Worm (Caenorhabditis elegans): Measurements from ENCODE around the gene clec-207.

The clec-207 gene

ce11 chrV:2126554-2126953, 30.7 kb downstream of the clec-207 start:
- TF ChIP-seq lin-39 (tag; optimal IDR thresholded peaks at IDR 0.05) (peak; percentile 11), ceh-28 (tag; optimal IDR thresholded peaks at IDR 0.05) (no peak), elt-2 (tag; optimal IDR thresholded peaks at IDR 0.05) (peak; percentile 21)

DNA sequence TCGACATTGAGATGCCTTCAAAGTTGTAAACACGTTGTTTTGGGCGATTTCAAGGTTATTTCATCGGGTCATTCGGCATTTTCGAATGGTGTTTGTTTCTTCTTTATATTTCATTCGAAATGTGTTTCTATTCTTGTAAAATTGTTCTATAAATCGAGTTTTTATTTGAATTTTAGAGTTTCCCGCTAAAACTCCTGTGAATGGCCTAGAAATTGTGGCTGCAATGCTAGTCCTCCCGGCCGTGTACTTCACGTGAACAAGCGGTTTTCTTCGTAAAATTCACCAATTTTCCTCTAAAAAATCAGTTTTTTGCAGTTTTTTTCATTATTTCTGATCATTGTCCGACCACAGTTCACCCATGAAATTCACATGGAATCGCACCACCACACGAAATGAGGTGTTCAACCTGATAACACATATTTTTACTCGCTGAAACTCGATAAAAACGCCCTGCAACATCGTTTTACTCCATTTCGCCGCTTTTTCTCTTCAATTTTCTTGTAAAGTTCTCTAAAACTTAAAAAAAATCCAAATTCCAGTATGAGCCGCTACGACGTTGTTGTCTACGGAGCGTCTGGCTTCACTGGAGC, 31.2 kb downstream of the clec-207 start, which contains the start of gene ldp-1:
Gene ldp-1 (plus strand): TSS at position 540 of the 590 bp plus-strand sequence.
- no peak for TF ChIP-seq ceh-28 (tag; optimal IDR thresholded peaks at IDR 0.05)
- no peak for TF ChIP-seq unc-62 (GFP tag; optimal IDR thresholded peaks at IDR 0.05)
- TF ChIP-seq nhr-11 (tag; optimal IDR thresholded peaks at IDR 0.05) = no peak
- peak; percentile 57 for TF ChIP-seq pha-4 (tag; optimal IDR thresholded peaks at IDR 0.05)
- peak; percentile 66 for TF ChIP-seq lsy-12 (tag; optimal IDR thresholded peaks at IDR 0.05)
- no peak for TF ChIP-seq hmg-11 (tag; optimal IDR thresholded peaks at IDR 0.05)
- TF ChIP-seq elt-2 (tag; optimal IDR thresholded peaks at IDR 0.05) = no peak
- no peak for TF ChIP-seq daf-12 (tag; optimal IDR thresholded peaks at IDR 0.05)
- TF ChIP-seq eor-1 (tag; optimal IDR thresholded peaks at IDR 0.05) = peak in 1 of 2 experiments; percentile 44
- TF ChIP-seq lin-39 (tag; optimal IDR thresholded peaks at IDR 0.05) = no peak
- TF ChIP-seq ztf-4 (tag; optimal IDR thresholded peaks at IDR 0.05) = no peak
- TF ChIP-seq nfya-1 (tag; optimal IDR thresholded peaks at IDR 0.05; ENCODE audit: insufficient read depth) = peak; percentile 65
- peak; percentile 4 for TF ChIP-seq fkh-10 (GFP tag; optimal IDR thresholded peaks at IDR 0.05)
- TF ChIP-seq sea-2 (GFP tag; optimal IDR thresholded peaks at IDR 0.05) = no peak
- TF ChIP-seq egl-27 (tag; optimal IDR thresholded peaks at IDR 0.05) = no peak
- no peak for TF ChIP-seq ceh-16 (tag; optimal IDR thresholded peaks at IDR 0.05)
- peak; percentile 73 for TF ChIP-seq lin-15B (tag; optimal IDR thresholded peaks at IDR 0.05)
- TF ChIP-seq R02D3.7 (tag; optimal IDR thresholded peaks at IDR 0.05) = peak; percentile 6
- TF ChIP-seq nhr-28 (tag; optimal IDR thresholded peaks at IDR 0.05) = no peak
- no peak for TF ChIP-seq egl-5 (tag; optimal IDR thresholded peaks at IDR 0.05)
- TF ChIP-seq ceh-82 (tag; optimal IDR thresholded peaks at IDR 0.05) = no peak
- TF ChIP-seq nhr-23 (tag; optimal IDR thresholded peaks at IDR 0.05) = peak; percentile 55
- no peak for TF ChIP-seq ama-1 (optimal IDR thresholded peaks at IDR 0.05)
- TF ChIP-seq pqm-1 (tag; optimal IDR thresholded peaks at IDR 0.05) = peak; percentile 25
- TF ChIP-seq jun-1 (tag; optimal IDR thresholded peaks at IDR 0.05) = no peak
- TF ChIP-seq mdl-1 (tag; optimal IDR thresholded peaks at IDR 0.05) = no peak
- peak; percentile 83 for TF ChIP-seq nhr-43 (tag; optimal IDR thresholded peaks at IDR 0.05; ENCODE audit: poor library complexity, severe bottlenecking)
- TF ChIP-seq zag-1 (tag; optimal IDR thresholded peaks at IDR 0.05) = no peak
- peak; percentile 32 for TF ChIP-seq nhr-25 (tag; optimal IDR thresholded peaks at IDR 0.05)
- no peak for TF ChIP-seq unc-39 (tag; optimal IDR thresholded peaks at IDR 0.05)
- TF ChIP-seq snpc-4 (tag; optimal IDR thresholded peaks at IDR 0.05) = peak; percentile 30
- no peak for TF ChIP-seq elt-3 (tag; optimal IDR thresholded peaks at IDR 0.05)
- TF ChIP-seq ceh-9 (tag; optimal IDR thresholded peaks at IDR 0.05) = no peak
- TF ChIP-seq fos-1 (tag; optimal IDR thresholded peaks at IDR 0.05) = no peak
- no peak for TF ChIP-seq nhr-12 (tag; optimal IDR thresholded peaks at IDR 0.05)
- TF ChIP-seq ZK546.5 (tag; optimal IDR thresholded peaks at IDR 0.05) = no peak
- no peak for TF ChIP-seq tbx-2 (tag; optimal IDR thresholded peaks at IDR 0.05)

- no peak for TF ChIP-seq nhr-237 (tag; optimal IDR thresholded peaks at IDR 0.05)
- peak; percentile 12 for TF ChIP-seq hmg-11 (tag; optimal IDR thresholded peaks at IDR 0.05)
Observed at ce11 chrV:2132675-2133074, 36.8 kb downstream of the clec-207 start.

DNA sequence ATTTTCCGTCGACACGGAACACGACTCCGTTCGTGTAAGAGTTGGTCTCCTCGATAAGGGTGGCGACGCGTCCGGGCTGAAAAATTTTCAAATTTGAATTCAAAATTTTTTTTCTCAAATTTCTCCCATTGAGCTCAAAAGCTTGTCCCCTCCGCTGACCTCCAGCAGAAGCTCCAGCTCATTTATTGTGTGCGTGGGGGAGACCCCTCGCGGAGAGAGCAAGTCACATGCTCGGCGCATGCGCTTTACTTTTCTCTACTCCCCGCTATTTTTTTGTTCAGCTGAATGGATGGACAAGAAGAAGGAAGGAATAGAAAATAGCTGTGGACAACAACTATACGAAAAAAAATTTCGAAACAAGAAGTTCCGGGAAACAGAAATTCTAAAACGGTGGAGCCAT, 37.6 kb downstream of the clec-207 start:
- TF ChIP-seq fkh-10 (GFP tag; optimal IDR thresholded peaks at IDR 0.05) (peak; percentile 68), sea-2 (GFP tag; optimal IDR thresholded peaks at IDR 0.05) (no peak), hmg-11 (tag; optimal IDR thresholded peaks at IDR 0.05) (peak; percentile 80), elt-3 (tag; optimal IDR thresholded peaks at IDR 0.05) (no peak), ztf-4 (tag; optimal IDR thresholded peaks at IDR 0.05) (no peak), nhr-237 (tag; optimal IDR thresholded peaks at IDR 0.05) (no peak), zag-1 (tag; optimal IDR thresholded peaks at IDR 0.05) (no peak), ceh-28 (tag; optimal IDR thresholded peaks at IDR 0.05) (no peak), egl-27 (tag; optimal IDR thresholded peaks at IDR 0.05) (no peak), nhr-11 (tag; optimal IDR thresholded peaks at IDR 0.05) (no peak), lin-39 (tag; optimal IDR thresholded peaks at IDR 0.05) (peak; percentile 74), tbx-2 (tag; optimal IDR thresholded peaks at IDR 0.05) (peak; percentile 7), ceh-9 (tag; optimal IDR thresholded peaks at IDR 0.05) (no peak), nhr-28 (tag; optimal IDR thresholded peaks at IDR 0.05) (no peak), elt-2 (tag; optimal IDR thresholded peaks at IDR 0.05) (peak; percentile 5), nfya-1 (tag; optimal IDR thresholded peaks at IDR 0.05; ENCODE audit: insufficient read depth) (peak; percentile 86), fkh-2 (tag; optimal IDR thresholded peaks at IDR 0.05) (no peak), ztf-11 (tag; optimal IDR thresholded peaks at IDR 0.05) (no peak), nhr-77 (tag; optimal IDR thresholded peaks at IDR 0.05) (no peak), pqm-1 (tag; optimal IDR thresholded peaks at IDR 0.05) (peak; percentile 11), snpc-4 (tag; optimal IDR thresholded peaks at IDR 0.05) (peak; percentile 50), lin-15B (tag; optimal IDR thresholded peaks at IDR 0.05) (no peak), mml-1 (tag; optimal IDR thresholded peaks at IDR 0.05) (peak; percentile 93), daf-12 (tag; optimal IDR thresholded peaks at IDR 0.05) (no peak), R02D3.7 (tag; optimal IDR thresholded peaks at IDR 0.05) (no peak), nhr-23 (tag; optimal IDR thresholded peaks at IDR 0.05) (no peak), nhr-76 (tag; optimal IDR thresholded peaks at IDR 0.05) (no peak), skn-1 (tag; optimal IDR thresholded peaks at IDR 0.05) (no peak), eor-1 (tag; optimal IDR thresholded peaks at IDR 0.05) (no peak), ceh-16 (tag; optimal IDR thresholded peaks at IDR 0.05) (no peak), ceh-82 (tag; optimal IDR thresholded peaks at IDR 0.05) (no peak), jun-1 (tag; optimal IDR thresholded peaks at IDR 0.05) (peak; percentile 28)
